Worm (Caenorhabditis elegans) whole organism, mixed stage, embryonic: ENCODE data around the gene wbp-11.
A peak's percentile ranks its signal among the peaks of the same experiment; 100 is the strongest.

Source experiments
- blmp-1 ChIP-seq: fragments of 150-350 bp; optimal IDR thresholded peaks from 2 replicates; lab custom pipeline; 2014; ENCODE audit warnings: missing biosample characterization, missing genetic modification characterization
- ceh-39 ChIP-seq: fragments of 150-350 bp; optimal IDR thresholded peaks from 2 replicates; lab custom pipeline; 2014; ENCODE audit warnings: missing biosample characterization, missing genetic modification characterization
- ceh-43 ChIP-seq: fragments of 200-800 bp; sonication (Bioruptor generic); optimal IDR thresholded peaks from 2 replicates; lab custom pipeline; 2018; ENCODE audit warnings: mild to moderate bottlenecking, missing genetic modification characterization, moderate library complexity, missing compliant biosample characterization
- ceh-83 ChIP-seq: fragments of 200-800 bp; sonication (Bioruptor generic); optimal IDR thresholded peaks from 2 replicates; lab custom pipeline; 2018; ENCODE audit warnings: mild to moderate bottlenecking, missing genetic modification characterization, missing compliant biosample characterization
- ces-1 ChIP-seq: fragments of 150-350 bp; optimal IDR thresholded peaks from 2 replicates; lab custom pipeline; 2014; ENCODE audit warnings: missing biosample characterization, missing genetic modification reagents, missing genetic modification characterization
- cnd-1 ChIP-seq: fragments of 200-800 bp; sonication (Bioruptor generic); optimal IDR thresholded peaks from 2 replicates; lab custom pipeline; 2018; ENCODE audit warnings: mild to moderate bottlenecking, missing genetic modification characterization, missing compliant biosample characterization
- elt-3 ChIP-seq: fragments of 150-350 bp; optimal IDR thresholded peaks from 2 replicates; lab custom pipeline; 2014; ENCODE audit warnings: missing biosample characterization, missing genetic modification characterization
- flh-1 ChIP-seq: fragments of 200-800 bp; sonication (Bioruptor generic); optimal IDR thresholded peaks from 2 replicates; lab custom pipeline; 2018; ENCODE audit warnings: mild to moderate bottlenecking, missing genetic modification characterization, moderate library complexity, missing compliant biosample characterization
- ham-2 ChIP-seq: fragments of 200-800 bp; sonication (Bioruptor generic); optimal IDR thresholded peaks from 2 replicates; lab custom pipeline; 2018; ENCODE audit warnings: mild to moderate bottlenecking, missing genetic modification characterization, missing compliant biosample characterization
- hlh-1 ChIP-seq: fragments of 150-350 bp; optimal IDR thresholded peaks from 2 replicates; lab custom pipeline; 2014; ENCODE audit warnings: missing biosample characterization, missing genetic modification reagents, missing genetic modification characterization
- lin-13 ChIP-seq: fragments of 150-350 bp; optimal IDR thresholded peaks from 2 replicates; lab custom pipeline; 2014; ENCODE audit warnings: missing biosample characterization, missing genetic modification characterization
- lin-32 ChIP-seq: fragments of 200-800 bp; sonication (Bioruptor generic); optimal IDR thresholded peaks from 2 replicates; lab custom pipeline; 2018; ENCODE audit warnings: mild to moderate bottlenecking, missing genetic modification characterization, missing compliant biosample characterization
- lsy-2 ChIP-seq: fragments of 150-350 bp; optimal IDR thresholded peaks from 2 replicates; lab custom pipeline; 2014; ENCODE audit warnings: missing biosample characterization, missing genetic modification characterization
- mab-5 ChIP-seq: fragments of 150-350 bp; optimal IDR thresholded peaks from 2 replicates; lab custom pipeline; 2014; ENCODE audit warnings: missing biosample characterization, missing genetic modification characterization
- mep-1 ChIP-seq: fragments of 150-350 bp; optimal IDR thresholded peaks from 2 replicates; lab custom pipeline; 2017; ENCODE audit warnings: missing biosample characterization, missing genetic modification reagents, missing genetic modification characterization, inconsistent platforms
- mls-2 ChIP-seq: sonication (generic microtip); optimal IDR thresholded peaks from 2 replicates; lab custom pipeline; 2016; ENCODE audit warnings: mild to moderate bottlenecking, missing genetic modification characterization, moderate library complexity, missing compliant biosample characterization
- nhr-12 ChIP-seq: fragments of 150-350 bp; optimal IDR thresholded peaks from 2 replicates; lab custom pipeline; 2014; ENCODE audit warnings: missing biosample characterization, missing genetic modification characterization
- nhr-2 ChIP-seq: fragments of 150-350 bp; optimal IDR thresholded peaks from 2 replicates; lab custom pipeline; 2014; ENCODE audit warnings: missing biosample characterization, missing genetic modification characterization
- nhr-237 ChIP-seq: fragments of 150-350 bp; optimal IDR thresholded peaks from 2 replicates; lab custom pipeline; 2014; ENCODE audit warnings: missing biosample characterization, missing genetic modification characterization
- nhr-76 ChIP-seq: sonication (generic microtip); optimal IDR thresholded peaks from 2 replicates; lab custom pipeline; 2017; ENCODE audit warnings: missing biosample characterization, missing genetic modification characterization
- pha-4 ChIP-seq: fragments of 150-350 bp; optimal IDR thresholded peaks from 2 replicates; lab custom pipeline; 2018; ENCODE audit warnings: missing biosample characterization, missing genetic modification reagents, missing genetic modification characterization
- sem-2 ChIP-seq: fragments of 200-800 bp; sonication (Bioruptor generic); optimal IDR thresholded peaks from 2 replicates; lab custom pipeline; 2018; ENCODE audit warnings: mild to moderate bottlenecking, missing genetic modification characterization, missing compliant biosample characterization
- snpc-4 ChIP-seq: fragments of 150-350 bp; optimal IDR thresholded peaks from 2 replicates; lab custom pipeline; 2014; ENCODE audit warnings: missing biosample characterization, missing genetic modification characterization
- tbx-8 ChIP-seq: fragments of 200-800 bp; sonication (Bioruptor generic); optimal IDR thresholded peaks from 2 replicates; lab custom pipeline; 2018; ENCODE audit warnings: mild to moderate bottlenecking, missing genetic modification characterization, moderate library complexity, missing compliant biosample characterization
- unc-120 ChIP-seq: sonication (generic microtip); optimal IDR thresholded peaks from 2 replicates; lab custom pipeline; 2017; ENCODE audit warnings: missing genetic modification characterization, missing compliant biosample characterization; ENCODE audit not compliant: poor library complexity, severe bottlenecking
- unc-39 ChIP-seq: fragments of 150-350 bp; optimal IDR thresholded peaks from 2 replicates; lab custom pipeline; 2014; ENCODE audit warnings: missing biosample characterization, missing genetic modification characterization
- unc-62 ChIP-seq: fragments of 150-350 bp; optimal IDR thresholded peaks from 2 replicates; lab custom pipeline; 2014; ENCODE audit warnings: missing biosample characterization, missing genetic modification reagents, missing genetic modification characterization
- zip-8 ChIP-seq: fragments of 150-350 bp; optimal IDR thresholded peaks from 2 replicates; lab custom pipeline; 2014; ENCODE audit warnings: missing biosample characterization, missing genetic modification characterization
- ztf-11 ChIP-seq: fragments of 150-350 bp; optimal IDR thresholded peaks from 2 replicates; lab custom pipeline; 2014; ENCODE audit warnings: missing biosample characterization, missing genetic modification characterization

wbp-11 gene

ce11 chrII:10203067-10203466, 30.3 kb downstream of the wbp-11 start:
- TF ChIP-seq unc-62 (GFP tag; lab: Kevin White, UChicago) (peak; percentile 28), nhr-2 (tag; lab: Kevin White, UChicago) (no peak), mab-5 (tag; lab: Kevin White, UChicago) (peak; percentile 23)
- TF ChIP-seq, all 35 proteins: peak for 2

DNA sequence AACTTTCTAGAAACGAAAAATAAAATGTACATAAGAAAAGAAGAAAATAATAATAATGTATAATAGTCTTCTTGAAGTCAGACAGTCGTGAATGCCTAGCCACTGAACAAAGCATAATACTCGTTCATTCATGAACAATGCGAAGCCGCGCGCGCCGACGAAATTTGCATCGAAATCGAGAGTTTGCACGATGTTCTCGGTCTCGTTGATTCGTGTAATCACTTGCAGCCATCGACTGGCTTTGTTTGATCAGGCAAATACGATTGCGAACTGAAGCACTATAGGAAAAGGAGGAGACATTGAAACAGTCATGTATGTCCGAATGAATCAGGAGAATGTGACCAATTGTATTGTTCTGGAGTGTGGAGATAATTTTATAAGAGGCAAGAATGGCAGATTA, 31.0 kb downstream of the wbp-11 start:
- TF ChIP-seq hlh-1 (tag; lab: Kevin White, UChicago) (no peak), ceh-43 (GFP tag; lab: Kevin White, UChicago) (no peak), zip-8 (tag; lab: Kevin White, UChicago) (no peak), nhr-237 (tag; lab: Kevin White, UChicago) (peak; percentile 34), mls-2 (no peak), ham-2 (GFP tag; lab: Kevin White, UChicago) (peak; percentile 67), pha-4 (tag; lab: Kevin White, UChicago) (peak; percentile 68), blmp-1 (tag; lab: Kevin White, UChicago) (peak; percentile 13)

- no peak for TF ChIP-seq nhr-12 (tag; lab: Kevin White, UChicago)
- TF ChIP-seq ceh-39 = no peak
- no peak for TF ChIP-seq ceh-83
- no peak for TF ChIP-seq mls-2
- no peak for TF ChIP-seq unc-120 (tag; lab: Kevin White, UChicago)
- no peak for TF ChIP-seq lsy-2 (tag; lab: Kevin White, UChicago)
- TF ChIP-seq hlh-1 (tag; lab: Kevin White, UChicago) = peak; percentile 53
- no peak for TF ChIP-seq unc-62 (GFP tag; lab: Kevin White, UChicago)
- TF ChIP-seq cnd-1 (tag; lab: Kevin White, UChicago) = no peak
- no peak for TF ChIP-seq mab-5 (tag; lab: Kevin White, UChicago)
- TF ChIP-seq ztf-11 (tag; lab: Kevin White, UChicago) = no peak
- TF ChIP-seq pha-4 (tag; lab: Kevin White, UChicago) = peak; percentile 32
- no peak for TF ChIP-seq ces-1
- TF ChIP-seq tbx-8 = no peak
- TF ChIP-seq zip-8 (tag; lab: Kevin White, UChicago) = no peak
Measured at ce11 chrII:10204428-10205049, 31.8 kb downstream of the wbp-11 start.

ce11 chrII:10206425-10206824, 33.7 kb downstream of the wbp-11 start, which contains the start of gene T01E8.1:
Gene T01E8.1, plus strand, starts transcription at chrII:10206725.
- TF ChIP-seq pha-4 (tag; lab: Kevin White, UChicago) = no peak
- TF ChIP-seq ceh-43 (GFP tag; lab: Kevin White, UChicago) = no peak
- TF ChIP-seq snpc-4 (tag; lab: Kevin White, UChicago) = no peak
- no peak for TF ChIP-seq unc-62 (GFP tag; lab: Kevin White, UChicago)
- no peak for TF ChIP-seq nhr-12 (tag; lab: Kevin White, UChicago)
- no peak for TF ChIP-seq ham-2 (GFP tag; lab: Kevin White, UChicago)
- no peak for TF ChIP-seq nhr-2 (tag; lab: Kevin White, UChicago)
- TF ChIP-seq flh-1 (GFP tag; lab: Kevin White, UChicago) = no peak
- TF ChIP-seq elt-3 = no peak
- no peak for TF ChIP-seq sem-2 (GFP tag; lab: Kevin White, UChicago)
- TF ChIP-seq zip-8 (tag; lab: Kevin White, UChicago) = no peak
- TF ChIP-seq nhr-76 (tag; lab: Kevin White, UChicago) = no peak
- TF ChIP-seq lin-32 (GFP tag; lab: Kevin White, UChicago) = no peak
- no peak for TF ChIP-seq nhr-237 (tag; lab: Kevin White, UChicago)
- TF ChIP-seq mab-5 (tag; lab: Kevin White, UChicago) = no peak

DNA sequence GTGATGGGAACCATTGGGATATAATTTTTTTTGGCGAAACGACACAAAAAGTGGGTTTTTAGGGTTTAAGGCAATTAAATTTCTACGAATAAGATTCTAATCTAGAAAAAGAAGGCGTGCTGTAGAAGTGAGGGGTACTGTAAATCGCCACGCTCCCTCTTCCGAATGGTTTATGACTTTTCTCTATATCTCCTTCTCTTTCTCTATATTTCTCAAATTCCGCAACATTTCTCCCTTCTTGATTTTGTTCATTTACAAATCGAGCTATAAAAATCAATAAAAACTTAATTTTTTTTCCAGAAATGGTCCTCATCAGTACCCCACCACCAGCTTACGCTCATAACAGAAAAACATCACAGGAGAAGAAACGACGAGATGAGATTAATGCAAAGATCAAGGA, 45.4 kb downstream of the wbp-11 start, which contains the start of gene ref-1:
ref-1 (plus strand) TSS at position 301 of the 400 bp plus-strand sequence.
- TF ChIP-seq unc-39 (tag; lab: Kevin White, UChicago) (no peak), flh-1 (GFP tag; lab: Kevin White, UChicago) (no peak), nhr-12 (tag; lab: Kevin White, UChicago) (no peak), mls-2 (no peak)
- TF ChIP-seq, all 35 proteins: peak for 0

ce11 chrII:10220631-10221030, 47.9 kb downstream of the wbp-11 start:
- TF ChIP-seq lin-13 (tag; lab: Kevin White, UChicago) (no peak), lin-32 (GFP tag; lab: Kevin White, UChicago) (no peak), mls-2 (no peak), hlh-1 (tag; lab: Kevin White, UChicago) (no peak), nhr-237 (tag; lab: Kevin White, UChicago) (no peak), mep-1 (tag; lab: Kevin White, UChicago) (no peak)
